Fruit fly (Drosophila melanogaster) whole organism, embryonic: ENCODE data around the gene sdk.

Experiments
- Antp ChIP-seq: fragments of 200-800 bp; sonication (Bioruptor generic); optimal IDR thresholded peaks from 3 replicates; lab custom pipeline; 2016; ENCODE audit warnings: missing biosample characterization, missing genetic modification characterization
- CG11093 ChIP-seq: fragments of 200-800 bp; sonication (Bioruptor generic); IDR thresholded peaks from 3 replicates; pipeline ENCODE4 v1.3.6; 2022; ENCODE audit warnings: missing biosample characterization, missing genetic modification characterization
- CG11560 ChIP-seq: fragments of 200-800 bp; sonication (Bioruptor generic); IDR thresholded peaks from 3 replicates; pipeline ENCODE4 v1.3.6; 2022; ENCODE audit warnings: missing biosample characterization, missing genetic modification characterization
- CG11723 ChIP-seq: fragments of 200-800 bp; sonication (Bioruptor generic); optimal IDR thresholded peaks from 2 replicates; lab custom pipeline; 2017; ENCODE audit warnings: missing biosample characterization, mild to moderate bottlenecking, missing genetic modification characterization
- CG12155 ChIP-seq: fragments of 200-800 bp; sonication (Bioruptor generic); optimal IDR thresholded peaks from 3 replicates; lab custom pipeline; 2016; ENCODE audit warnings: missing biosample characterization, missing genetic modification characterization
- CG15514 ChIP-seq: fragments of 200-800 bp; sonication (Bioruptor generic); optimal IDR thresholded peaks from 3 replicates; lab custom pipeline; 2017; ENCODE audit warnings: missing biosample characterization, missing genetic modification characterization, mild to moderate bottlenecking, moderate library complexity, missing genetic modification reagents
- CG15601 ChIP-seq: fragments of 200-800 bp; sonication (Bioruptor generic); optimal IDR thresholded peaks from 3 replicates; lab custom pipeline; 2019; ENCODE audit warnings: missing biosample characterization, mild to moderate bottlenecking, missing genetic modification characterization, moderate library complexity
- CG2116 ChIP-seq: fragments of 200-800 bp; sonication (Bioruptor generic); optimal IDR thresholded peaks from 3 replicates; lab custom pipeline; 2018; ENCODE audit warnings: missing biosample characterization, mild to moderate bottlenecking, missing genetic modification characterization
- CG2129 ChIP-seq: fragments of 200-800 bp; sonication (Bioruptor generic); IDR thresholded peaks from 2 replicates; pipeline ENCODE4 v1.3.6; 2022; ENCODE audit warnings: missing biosample characterization, missing genetic modification characterization; ENCODE audit not compliant: partially characterized antibody
- CG31388 ChIP-seq: fragments of 200-800 bp; sonication (Bioruptor generic); optimal IDR thresholded peaks from 2 replicates; lab custom pipeline; 2016; ENCODE audit warnings: missing biosample characterization, missing genetic modification characterization
- CG3163 ChIP-seq: fragments of 200-800 bp; sonication (Bioruptor generic); optimal IDR thresholded peaks from 3 replicates; lab custom pipeline; 2016; ENCODE audit warnings: missing biosample characterization, missing genetic modification characterization
- CG32772 ChIP-seq: fragments of 200-800 bp; sonication (Bioruptor generic); IDR thresholded peaks from 2 replicates; pipeline ENCODE4 v1.3.6; 2022; ENCODE audit warnings: missing biosample characterization, missing genetic modification characterization
- CG34224 ChIP-seq: fragments of 200-800 bp; sonication (Bioruptor generic); IDR thresholded peaks from 3 replicates; pipeline ENCODE4 v1.3.6; 2022; ENCODE audit warnings: missing biosample characterization, missing genetic modification characterization; ENCODE audit not compliant: partially characterized antibody
- CG4617 ChIP-seq: fragments of 200-800 bp; sonication (Bioruptor generic); optimal IDR thresholded peaks from 3 replicates; lab custom pipeline; 2016; ENCODE audit warnings: missing biosample characterization, missing genetic modification characterization, borderline replicate concordance
- CG5180 ChIP-seq: fragments of 200-800 bp; sonication (Bioruptor generic); optimal IDR thresholded peaks from 3 replicates; lab custom pipeline; 2017; ENCODE audit warnings: missing biosample characterization, missing genetic modification characterization, mild to moderate bottlenecking, moderate library complexity, missing genetic modification reagents
- CG6654 ChIP-seq: fragments of 200-800 bp; sonication (Bioruptor generic); optimal IDR thresholded peaks from 2 replicates; lab custom pipeline; 2017; ENCODE audit warnings: missing biosample characterization, mild to moderate bottlenecking, missing genetic modification characterization
- CG7928 ChIP-seq: fragments of 200-800 bp; sonication (Bioruptor generic); optimal IDR thresholded peaks from 2 replicates; lab custom pipeline; 2017; ENCODE audit warnings: missing biosample characterization, mild to moderate bottlenecking, missing genetic modification characterization
- Dip2 ChIP-seq: fragments of 200-800 bp; sonication (Bioruptor generic); IDR thresholded peaks from 2 replicates; pipeline ENCODE4 v1.3.6; 2022; ENCODE audit warnings: missing biosample characterization, missing genetic modification characterization
- Dll ChIP-seq: fragments of 200-800 bp; sonication (Bioruptor generic); IDR thresholded peaks from 4 replicates; pipeline ENCODE4 v1.3.6; 2022; ENCODE audit warnings: missing biosample characterization, missing genetic modification characterization; ENCODE audit not compliant: partially characterized antibody
- Dp ChIP-seq: fragments of 200-800 bp; sonication (Bioruptor generic); optimal IDR thresholded peaks from 2 replicates; lab custom pipeline; 2018; ENCODE audit warnings: missing biosample characterization, mild to moderate bottlenecking, missing genetic modification characterization, moderate library complexity
- HmgD ChIP-seq: fragments of 200-800 bp; sonication (Bioruptor generic); optimal IDR thresholded peaks from 3 replicates; lab custom pipeline; 2016; ENCODE audit warnings: missing biosample characterization, missing genetic modification characterization
- Hr3 ChIP-seq: fragments of 200-800 bp; sonication (Bioruptor generic); optimal IDR thresholded peaks from 3 replicates; lab custom pipeline; 2016; ENCODE audit warnings: missing biosample characterization, missing genetic modification characterization
- MESR4 ChIP-seq: fragments of 200-800 bp; sonication (Bioruptor generic); optimal IDR thresholded peaks from 2 replicates; lab custom pipeline; 2018; ENCODE audit warnings: missing biosample characterization, mild to moderate bottlenecking, missing genetic modification characterization, moderate library complexity
- Mad ChIP-seq: fragments of 200-800 bp; sonication (Bioruptor generic); optimal IDR thresholded peaks from 2 replicates; lab custom pipeline; 2016; ENCODE audit warnings: missing biosample characterization, missing genetic modification characterization
- NC2α ChIP-seq: fragments of 200-800 bp; sonication (Bioruptor generic); optimal IDR thresholded peaks from 2 replicates; lab custom pipeline; 2016; ENCODE audit warnings: missing biosample characterization, missing genetic modification characterization
- NFAT ChIP-seq: fragments of 200-800 bp; sonication (Bioruptor generic); IDR thresholded peaks from 2 replicates; pipeline ENCODE4 v1.3.6; 2022; ENCODE audit warnings: missing biosample characterization, missing genetic modification characterization
- Sry-β ChIP-seq: fragments of 200-800 bp; sonication (Bioruptor generic); optimal IDR thresholded peaks from 2 replicates; lab custom pipeline; 2018; ENCODE audit warnings: missing biosample characterization, mild to moderate bottlenecking, missing genetic modification characterization, moderate library complexity
- Sry-δ ChIP-seq: fragments of 200-800 bp; sonication (Bioruptor generic); optimal IDR thresholded peaks from 2 replicates; lab custom pipeline; 2016; ENCODE audit warnings: missing biosample characterization, missing genetic modification characterization
- Tbp ChIP-seq: fragments of >200 bp; optimal IDR thresholded peaks from 2 replicates; lab custom pipeline; 2018; ENCODE audit warnings: missing biosample characterization, missing genetic modification characterization
- Trl ChIP-seq, 3 experiments: fragments of >200 bp in 2 of 3; fragments of 200-800 bp in 1 of 3; sonication (Bioruptor generic) in 1 of 3; optimal IDR thresholded peaks; 2 replicates in 1 of 3; 3 replicates in 2 of 3; lab custom pipeline; 2016 to 2017; ENCODE audit warnings: missing biosample characterization in 1 of 3, missing genetic modification characterization in 1 of 3
- YL-1 ChIP-seq: fragments of 200-800 bp; sonication (Bioruptor generic); optimal IDR thresholded peaks from 3 replicates; lab custom pipeline; 2017; ENCODE audit warnings: missing biosample characterization, mild to moderate bottlenecking, missing genetic modification characterization
- corto ChIP-seq: fragments of 200-800 bp; sonication (Bioruptor generic); optimal IDR thresholded peaks from 2 replicates; lab custom pipeline; 2016; ENCODE audit warnings: missing biosample characterization, mild to moderate bottlenecking, missing genetic modification characterization, moderate library complexity
- dysf ChIP-seq: fragments of 200-800 bp; sonication (Bioruptor generic); IDR thresholded peaks from 3 replicates; pipeline ENCODE4 v1.3.6; 2022; ENCODE audit warnings: missing biosample characterization, missing genetic modification characterization
- fd3F ChIP-seq: fragments of 200-800 bp; sonication (Bioruptor generic); optimal IDR thresholded peaks from 2 replicates; lab custom pipeline; 2018; ENCODE audit warnings: missing biosample characterization, mild to moderate bottlenecking, missing genetic modification characterization, moderate library complexity
- hbn ChIP-seq: fragments of 200-800 bp; sonication (Bioruptor generic); IDR thresholded peaks from 2 replicates; pipeline ENCODE4 v1.3.6; 2022; ENCODE audit warnings: missing biosample characterization, missing genetic modification characterization; ENCODE audit not compliant: partially characterized antibody
- her ChIP-seq: fragments of 200-800 bp; sonication (Bioruptor generic); optimal IDR thresholded peaks from 2 replicates; lab custom pipeline; 2016; ENCODE audit warnings: missing biosample characterization, missing genetic modification characterization
- jigr1 ChIP-seq: fragments of 200-800 bp; sonication (Bioruptor generic); IDR thresholded peaks from 3 replicates; pipeline ENCODE4 v1.3.6; 2022; ENCODE audit warnings: missing biosample characterization, missing genetic modification characterization
- jumu ChIP-seq: fragments of 200-800 bp; sonication (Bioruptor generic); optimal IDR thresholded peaks from 3 replicates; lab custom pipeline; 2016; ENCODE audit warnings: missing biosample characterization, missing genetic modification characterization
- ken ChIP-seq: fragments of 200-800 bp; sonication (Bioruptor generic); IDR thresholded peaks from 3 replicates; pipeline ENCODE4 v1.3.6; 2022; ENCODE audit warnings: missing biosample characterization, missing genetic modification characterization
- lola ChIP-seq, 3 experiments: fragments of >200 bp in 2 of 3; fragments of 200-800 bp in 1 of 3; sonication (Bioruptor generic) in 1 of 3; optimal IDR thresholded peaks; 2 replicates each; lab custom pipeline; 2017 to 2019; ENCODE audit warnings: missing biosample characterization in 3 of 3, missing genetic modification characterization in 3 of 3, mild to moderate bottlenecking in 1 of 3, moderate library complexity in 1 of 3
- nerfin-2 ChIP-seq: fragments of 200-800 bp; sonication (Bioruptor generic); IDR thresholded peaks from 2 replicates; pipeline ENCODE4 v1.3.6; 2022; ENCODE audit warnings: missing biosample characterization, missing genetic modification characterization; ENCODE audit not compliant: partially characterized antibody
- peb ChIP-seq: fragments of 200-800 bp; sonication (Bioruptor generic); IDR thresholded peaks from 2 replicates; pipeline ENCODE4 v1.3.6; 2022; ENCODE audit warnings: missing biosample characterization, missing genetic modification characterization
- prd ChIP-seq, 3 experiments: fragments of >200 bp in 2 of 3; fragments of 200-800 bp in 1 of 3; sonication (Bioruptor generic) in 1 of 3; optimal IDR thresholded peaks in 2 of 3; IDR thresholded peaks in 1 of 3; 2 replicates in 2 of 3; 3 replicates in 1 of 3; pipeline versions ENCODE4 v1.3.6 to Lab custom; 2017 to 2022; ENCODE audit warnings: missing biosample characterization in 1 of 3, missing genetic modification characterization in 1 of 3
- sd ChIP-seq: fragments of 200-800 bp; sonication (Bioruptor generic); optimal IDR thresholded peaks from 3 replicates; lab custom pipeline; 2018; ENCODE audit warnings: missing biosample characterization, mild to moderate bottlenecking, missing genetic modification characterization, moderate library complexity
- slbo ChIP-seq: fragments of 200-800 bp; sonication (Bioruptor generic); IDR thresholded peaks from 2 replicates; pipeline ENCODE4 v1.3.6; 2022; ENCODE audit warnings: missing biosample characterization, missing genetic modification characterization
- stwl ChIP-seq: fragments of 200-800 bp; sonication (Bioruptor generic); optimal IDR thresholded peaks from 3 replicates; lab custom pipeline; 2018; ENCODE audit warnings: missing biosample characterization, mild to moderate bottlenecking, missing genetic modification characterization, moderate library complexity
- trem ChIP-seq: fragments of 200-800 bp; optimal IDR thresholded peaks from 3 replicates; lab custom pipeline; 2019; ENCODE audit warnings: missing biosample characterization, mild to moderate bottlenecking, missing genetic modification characterization, moderate library complexity

sdk gene

DNA sequence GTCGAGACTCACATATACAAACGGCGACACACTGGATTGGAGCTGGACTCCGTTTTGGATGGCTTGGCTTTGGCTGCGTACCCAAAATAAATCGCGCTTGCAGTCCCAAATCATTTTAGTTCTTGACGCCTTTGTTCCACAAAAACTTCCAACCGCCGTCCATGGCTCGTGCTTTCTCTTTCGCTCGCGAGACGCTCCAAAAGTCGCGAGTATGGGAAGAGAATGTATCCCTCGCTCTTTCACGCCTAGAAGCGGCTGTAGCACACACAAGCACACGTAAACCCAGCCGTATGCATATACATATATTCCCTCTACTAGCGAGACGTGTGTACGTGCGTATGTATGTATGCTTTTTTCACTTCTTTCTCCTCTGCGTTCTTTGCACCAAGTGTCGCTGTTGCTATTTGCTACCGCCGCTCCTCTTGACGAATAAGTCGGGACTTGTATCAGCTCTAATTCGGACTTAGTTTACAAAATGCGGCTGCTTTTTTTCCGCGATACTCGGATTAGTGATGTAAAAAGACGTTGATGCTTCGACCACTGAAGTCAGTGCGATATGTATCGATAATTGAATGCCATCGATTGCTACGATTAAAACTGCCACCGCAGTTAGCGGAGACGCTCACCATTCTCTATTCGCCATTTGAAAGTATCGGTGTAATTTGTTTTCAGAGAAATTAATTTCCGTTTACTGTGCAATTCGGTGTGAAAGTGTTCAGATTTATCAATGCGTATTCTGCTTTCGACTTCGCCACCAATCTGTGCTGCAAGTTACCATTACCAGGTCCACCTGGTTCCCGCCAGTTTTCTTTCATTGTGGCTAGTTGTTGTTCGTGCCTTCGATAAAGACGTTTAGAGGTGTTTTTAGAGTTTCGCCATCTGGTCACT lies 30.9 kb upstream of the sdk start, which contains the start of the genes Hmt4-20 and SkpA (continued):
- TF ChIP-seq jumu (GFP tag; lab: Kevin White, UChicago) (peak; percentile 43), CG15601 (peak; percentile 5), slbo (GFP tag; lab: Robert Waterston, UW) (peak; percentile 37), trem (peak; percentile 84), fd3F (GFP tag; lab: Kevin White, UChicago) (no peak), prd (optimal IDR thresholded peaks at IDR 0.05; lab: Kevin White, UChicago) (no peak), prd (GFP tag; IDR thresholded peaks at IDR 0.05; lab: Robert Waterston, UW) (no peak), Dip2 (GFP tag; lab: Robert Waterston, UW) (no peak), CG32772 (GFP tag; lab: Robert Waterston, UW) (no peak), CG5180 (GFP tag; lab: Kevin White, UChicago) (no peak), lola (GFP tag; optimal IDR thresholded peaks at IDR 0.05; lab: Kevin White, UChicago) (peak in 1 of 3 experiments; percentile 13), CG34224 (GFP tag; lab: Robert Waterston, UW) (peak; percentile 78), CG11723 (GFP tag; lab: Kevin White, UChicago) (no peak), Sry-δ (GFP tag; lab: Kevin White, UChicago) (peak; percentile 99), CG3163 (peak; percentile 19), Hr3 (GFP tag; lab: Kevin White, UChicago) (no peak), CG15514 (GFP tag; lab: Kevin White, UChicago) (peak; percentile 56), corto (GFP tag; lab: Kevin White, UChicago) (no peak), CG2116 (GFP tag; lab: Kevin White, UChicago) (peak; percentile 83), NC2α (GFP tag; lab: Kevin White, UChicago) (no peak), Antp (peak; percentile 16), sd (tag; lab: Kevin White, UChicago) (no peak), CG4617 (peak; percentile 89), Mad (no peak), ken (0 out of 3 replicates have a peak, but pooled peaks have one; percentile 16), CG12155 (peak; percentile 18), stwl (tag; lab: Kevin White, UChicago) (peak; percentile 16), Tbp (GFP tag; lab: Kevin White, UChicago) (no peak), MESR4 (GFP tag; lab: Kevin White, UChicago) (peak; percentile 87), Dp (GFP tag; lab: Kevin White, UChicago) (peak; percentile 59), Sry-β (GFP tag; lab: Kevin White, UChicago) (peak; percentile 50), nerfin-2 (GFP tag; lab: Robert Waterston, UW) (peak; percentile 82), CG11093 (GFP tag; lab: Robert Waterston, UW) (no peak), Dll (GFP tag; lab: Robert Waterston, UW) (peak; percentile 90), NFAT (GFP tag; lab: Robert Waterston, UW) (peak; percentile 16; the same call in 1 of the 2 replicates), CG2129 (GFP tag; lab: Robert Waterston, UW) (peak; percentile 90), YL-1 (no peak), jigr1 (GFP tag; lab: Robert Waterston, UW) (no peak), peb (GFP tag; lab: Robert Waterston, UW) (no peak), CG6654 (no peak), CG11560 (tag; lab: Robert Waterston, UW) (peak; percentile 59; the same call in 2 of the 3 replicates), CG7928 (GFP tag; lab: Kevin White, UChicago) (no peak), HmgD (GFP tag; lab: Kevin White, UChicago) (peak; percentile 6), CG31388 (GFP tag; lab: Kevin White, UChicago) (no peak), Trl (optimal IDR thresholded peaks at IDR 0.05; lab: Kevin White, UChicago) (peak in 1 of 2 experiments; percentile 30), Trl (GFP tag; optimal IDR thresholded peaks at IDR 0.05; lab: Kevin White, UChicago) (no peak), her (GFP tag; lab: Kevin White, UChicago) (no peak), dysf (no peak), hbn (GFP tag; lab: Robert Waterston, UW) (peak; percentile 79)
